Worm (Caenorhabditis elegans) whole organism, L1 larva: ENCODE measurements around the gene F57B1.6.

ENCODE experiments used
- C34B4.2 ChIP-seq: sonication (generic microtip); optimal IDR thresholded peaks from 2 replicates; lab custom pipeline; 2017; ENCODE audit warnings: mild to moderate bottlenecking, missing genetic modification characterization, missing compliant biosample characterization
- Y116A8C.19 ChIP-seq: sonication (generic microtip); optimal IDR thresholded peaks from 2 replicates; lab custom pipeline; 2016; ENCODE audit warnings: missing compliant biosample characterization, missing genetic modification characterization, borderline replicate concordance
- aha-1 ChIP-seq: fragments of 150-350 bp; optimal IDR thresholded peaks from 2 replicates; lab custom pipeline; 2014; ENCODE audit warnings: missing biosample characterization, missing genetic modification characterization
- alr-1 ChIP-seq: fragments of 200-800 bp; sonication (Bioruptor generic); optimal IDR thresholded peaks from 2 replicates; lab custom pipeline; 2018; ENCODE audit warnings: borderline replicate concordance, mild to moderate bottlenecking, missing genetic modification characterization, missing compliant biosample characterization
- aly-2 ChIP-seq: fragments of 150-350 bp; optimal IDR thresholded peaks from 2 replicates; lab custom pipeline; 2014; ENCODE audit warnings: missing biosample characterization, missing genetic modification characterization
- ceh-8 ChIP-seq: fragments of 200-800 bp; sonication (Bioruptor generic); optimal IDR thresholded peaks from 2 replicates; lab custom pipeline; 2018; ENCODE audit warnings: mild to moderate bottlenecking, missing genetic modification characterization, moderate library complexity, missing compliant biosample characterization
- ceh-82 ChIP-seq, 3 experiments: fragments of 150-350 bp in 1 of 3; sonication (generic microtip) in 2 of 3; optimal IDR thresholded peaks; 2 replicates each; lab custom pipeline; 2014 to 2017; ENCODE audit warnings: missing biosample characterization in 3 of 3, missing genetic modification characterization in 3 of 3
- ceh-88 ChIP-seq: fragments of 200-800 bp; sonication (Bioruptor generic); IDR thresholded peaks from 2 replicates; pipeline ENCODE4 v1.3.6; 2022; ENCODE audit warnings: missing genetic modification characterization, missing compliant biosample characterization
- ces-1 ChIP-seq: fragments of 150-350 bp; optimal IDR thresholded peaks from 2 replicates; lab custom pipeline; 2014; ENCODE audit warnings: missing biosample characterization, missing genetic modification reagents, missing genetic modification characterization
- dpl-1 ChIP-seq, 3 experiments: fragments of 150-350 bp in 2 of 3; sonication (generic microtip) in 1 of 3; optimal IDR thresholded peaks; 2 replicates each; lab custom pipeline; 2014 to 2017; ENCODE audit warnings: missing biosample characterization in 3 of 3, missing genetic modification characterization in 3 of 3, missing genetic modification reagents in 3 of 3
- efl-1 ChIP-seq, 4 experiments: fragments of 150-350 bp; optimal IDR thresholded peaks in 3 of 4; peaks in 1 of 4; 1 replicate in 1 of 4; 2 replicates in 3 of 4; lab custom pipeline; 2014; ENCODE audit warnings: missing biosample characterization in 2 of 4, missing genetic modification characterization in 2 of 4, missing genetic modification reagents in 2 of 4
- efl-3 ChIP-seq: fragments of 200-800 bp; sonication (Bioruptor generic); optimal IDR thresholded peaks from 2 replicates; lab custom pipeline; 2018; ENCODE audit warnings: mild to moderate bottlenecking, missing genetic modification characterization, missing compliant biosample characterization
- elt-2 ChIP-seq: sonication (generic microtip); optimal IDR thresholded peaks from 2 replicates; lab custom pipeline; 2016; ENCODE audit warnings: missing genetic modification characterization, mild to moderate bottlenecking, inconsistent platforms, missing compliant biosample characterization, missing genetic modification reagents
- ets-5 ChIP-seq: fragments of 200-800 bp; sonication (Bioruptor generic); IDR thresholded peaks from 2 replicates; pipeline ENCODE4 v1.3.6; 2022; ENCODE audit warnings: missing genetic modification characterization, missing compliant biosample characterization
- fkh-8 ChIP-seq: sonication (generic microtip); optimal IDR thresholded peaks from 2 replicates; lab custom pipeline; 2016; ENCODE audit warnings: mild to moderate bottlenecking, missing genetic modification characterization, missing compliant biosample characterization
- grh-1 ChIP-seq: fragments of 200-800 bp; sonication (Bioruptor generic); IDR thresholded peaks from 2 replicates; pipeline ENCODE4 v1.3.6; 2022; ENCODE audit warnings: missing genetic modification reagents, missing genetic modification characterization, missing compliant biosample characterization
- hlh-4 ChIP-seq: sonication (generic microtip); optimal IDR thresholded peaks from 2 replicates; lab custom pipeline; 2016; ENCODE audit warnings: mild to moderate bottlenecking, missing genetic modification characterization, missing compliant biosample characterization
- irx-1 ChIP-seq: sonication (generic microtip); optimal IDR thresholded peaks from 2 replicates; lab custom pipeline; 2016; ENCODE audit warnings: missing genetic modification characterization, missing compliant biosample characterization
- isw-1 ChIP-seq: fragments of 200-800 bp; sonication (Bioruptor generic); IDR thresholded peaks from 2 replicates; pipeline ENCODE4 v1.3.6; 2022; ENCODE audit warnings: missing genetic modification characterization, missing compliant biosample characterization
- jun-1 ChIP-seq: fragments of 150-350 bp; optimal IDR thresholded peaks from 2 replicates; lab custom pipeline; 2014; ENCODE audit warnings: missing biosample characterization, missing genetic modification reagents, missing genetic modification characterization
- lin-35 ChIP-seq, 2 experiments: fragments of 150-350 bp; optimal IDR thresholded peaks; 2 replicates each; lab custom pipeline; 2014; ENCODE audit warnings: missing biosample characterization in 2 of 2, missing genetic modification characterization in 2 of 2, missing genetic modification reagents in 2 of 2
- lsy-2 ChIP-seq, 2 experiments: fragments of 150-350 bp; optimal IDR thresholded peaks; 2 replicates each; lab custom pipeline; 2014; ENCODE audit warnings: missing biosample characterization in 2 of 2, missing genetic modification characterization in 2 of 2
- mep-1 ChIP-seq: fragments of 150-350 bp; optimal IDR thresholded peaks from 2 replicates; lab custom pipeline; 2014; ENCODE audit warnings: missing biosample characterization, missing genetic modification characterization
- nhr-12 ChIP-seq: sonication (generic microtip); optimal IDR thresholded peaks from 2 replicates; lab custom pipeline; 2017; ENCODE audit warnings: missing biosample characterization, missing genetic modification characterization
- nhr-19 ChIP-seq: fragments of 200-800 bp; sonication (Bioruptor generic); conservative IDR thresholded peaks from 2 replicates; pipeline ENCODE4 v1.3.6; 2022; ENCODE audit warnings: missing genetic modification characterization, missing compliant biosample characterization
- nhr-28 ChIP-seq: fragments of 150-350 bp; optimal IDR thresholded peaks from 2 replicates; lab custom pipeline; 2014; ENCODE audit warnings: missing biosample characterization, missing genetic modification characterization
- nhr-77 ChIP-seq: fragments of 150-350 bp; optimal IDR thresholded peaks from 2 replicates; lab custom pipeline; 2014; ENCODE audit warnings: missing biosample characterization, missing genetic modification characterization
- nhr-85 ChIP-seq: sonication (generic microtip); peaks from one replicate; lab custom pipeline; 2016; ENCODE audit warnings: missing genetic modification characterization, inconsistent platforms, missing compliant biosample characterization
- pqm-1 ChIP-seq: sonication (generic microtip); optimal IDR thresholded peaks from 3 replicates; lab custom pipeline; 2017; ENCODE audit warnings: missing biosample characterization, missing genetic modification characterization
- sup-37 ChIP-seq: fragments of 200-800 bp; sonication (Bioruptor generic); optimal IDR thresholded peaks from 2 replicates; lab custom pipeline; 2018; ENCODE audit warnings: mild to moderate bottlenecking, missing genetic modification characterization, missing compliant biosample characterization
- unc-30 ChIP-seq: sonication (generic microtip); optimal IDR thresholded peaks from 2 replicates; lab custom pipeline; 2017; ENCODE audit warnings: missing biosample characterization, missing genetic modification characterization
- zag-1 ChIP-seq: fragments of 150-350 bp; optimal IDR thresholded peaks from 2 replicates; lab custom pipeline; 2014; ENCODE audit warnings: missing biosample characterization, missing genetic modification characterization
- ztf-11 ChIP-seq, 2 experiments: sonication (generic microtip); optimal IDR thresholded peaks; 2 replicates each; lab custom pipeline; 2016 to 2017; ENCODE audit warnings: missing genetic modification characterization in 2 of 2, missing biosample characterization in 1 of 2, missing compliant biosample characterization in 1 of 2

Gene F57B1.6

DNA sequence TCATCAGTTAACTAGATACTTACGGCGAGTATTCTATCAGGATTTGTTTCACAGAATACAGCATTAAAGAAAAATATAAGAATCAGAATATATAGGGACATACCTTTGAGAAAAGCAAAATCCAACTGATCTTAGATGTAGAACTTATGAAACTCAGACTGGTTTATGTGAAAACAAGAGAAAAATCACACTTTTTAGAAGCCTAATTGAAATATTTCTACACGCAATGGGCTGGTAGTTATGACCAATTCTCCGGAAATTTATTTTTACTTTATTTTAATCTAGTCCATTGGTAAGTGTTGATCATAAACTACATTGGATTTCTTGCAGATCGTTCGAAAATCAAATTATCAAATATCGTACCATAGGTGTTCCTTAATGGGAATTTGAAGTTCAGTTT is 25.3 kb upstream of the F57B1.6 start, which contains the start of gene T09E8.4:
TSS of gene T09E8.4 (minus strand) at position 101 of the 400 bp plus-strand sequence.
- TF ChIP-seq hlh-4 (tag; lab: Kevin White, UChicago) (no peak), alr-1 (tag; lab: Kevin White, UChicago) (no peak), nhr-12 (tag; lab: Kevin White, UChicago) (no peak), aly-2 (tag; lab: Kevin White, UChicago) (no peak), lin-35 (GFP tag; optimal IDR thresholded peaks at IDR 0.05; lab: Kevin White, UChicago) (no peak), Y116A8C.19 (tag; lab: Kevin White, UChicago) (no peak), sup-37 (GFP tag; lab: Kevin White, UChicago) (no peak), fkh-8 (tag; lab: Kevin White, UChicago) (no peak), ceh-88 (GFP tag; lab: Robert Waterston, UW) (no peak), unc-30 (tag; lab: Kevin White, UChicago) (no peak)

ce11 chrV:13185384-13185783 is 24.1 kb upstream of the F57B1.6 start, which contains the start of gene sri-6:
TSS of gene sri-6 (plus strand) at chrV:13185684.
- TF ChIP-seq efl-1 (optimal IDR thresholded peaks at IDR 0.05; lab: Kevin White, UChicago) = no peak
- peak in 1 of 2 experiments; percentile 12 for TF ChIP-seq efl-1 (GFP tag; optimal IDR thresholded peaks at IDR 0.05 in 1 of 2; lab: Kevin White, UChicago)
- TF ChIP-seq zag-1 (tag; lab: Kevin White, UChicago) = no peak
- peak; percentile 65 for TF ChIP-seq hlh-4 (tag; lab: Kevin White, UChicago)

DNA sequence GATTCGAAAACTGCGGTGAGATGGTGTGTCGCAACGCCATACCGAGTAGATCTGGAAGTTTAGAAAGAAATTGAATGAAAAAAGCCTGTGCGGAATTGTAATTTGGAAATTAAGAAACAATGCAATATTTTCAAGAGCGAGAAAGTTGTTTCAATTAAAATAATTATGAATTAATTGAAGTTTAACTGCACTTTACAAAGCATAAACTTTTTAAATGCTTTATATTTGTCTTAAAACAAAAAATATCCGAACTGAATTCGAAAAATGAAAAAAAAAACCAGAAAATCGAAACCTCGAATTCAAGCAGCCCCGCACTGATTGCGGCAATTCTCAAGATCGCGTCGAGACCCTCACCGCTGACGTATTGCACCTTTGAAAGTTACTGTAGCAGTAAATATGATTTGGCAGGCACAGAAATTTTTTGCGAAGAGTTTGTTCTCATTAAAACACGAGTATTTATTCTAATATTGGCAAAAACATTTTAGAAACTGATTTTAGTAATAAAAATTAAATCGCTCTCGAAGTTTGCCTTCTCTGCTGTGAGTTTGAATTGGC is 15.9 kb upstream of the F57B1.6 start, which contains the start of gene sun-1:
TSS of gene sun-1 (minus strand) at position 51 of the 555 bp plus-strand sequence.
- TF ChIP-seq ceh-8 = no peak
- no peak for TF ChIP-seq irx-1 (tag; lab: Kevin White, UChicago)
- TF ChIP-seq ceh-82 (tag; optimal IDR thresholded peaks at IDR 0.05; lab: Kevin White, UChicago) = no peak

- no peak for TF ChIP-seq ces-1 (GFP tag; lab: Kevin White, UChicago)
- TF ChIP-seq efl-1 (optimal IDR thresholded peaks at IDR 0.05; lab: Kevin White, UChicago) = no peak
- peak in 1 of 2 experiments; percentile 56 for TF ChIP-seq efl-1 (GFP tag; optimal IDR thresholded peaks at IDR 0.05 in 1 of 2; lab: Kevin White, UChicago)
Measured at ce11 chrV:13195548-13195947, 13.9 kb upstream of the F57B1.6 start, which contains the start of gene F57B1.1. TSS of gene F57B1.1 (minus strand) at chrV:13195648.

DNA sequence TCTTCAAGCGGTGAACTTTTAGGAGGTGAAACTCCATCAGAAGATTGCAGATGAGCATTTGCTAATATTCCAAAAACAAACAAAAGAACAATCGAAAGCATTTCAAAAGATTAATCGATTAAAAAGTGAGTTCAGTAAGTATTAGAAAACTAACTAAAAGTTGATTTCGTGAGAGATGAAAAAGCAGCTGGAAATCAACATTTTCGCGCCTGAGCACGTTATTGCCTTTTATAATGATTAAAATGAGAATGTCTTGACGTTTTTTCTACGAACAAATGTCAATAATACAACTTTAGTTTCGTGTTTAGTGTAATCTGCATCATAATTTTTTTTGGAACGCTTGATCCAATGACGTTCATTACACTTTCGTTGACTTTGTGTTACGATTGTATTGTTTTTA is 11.6 kb upstream of the F57B1.6 start, which contains the start of gene F57B1.9:
TSS of gene F57B1.9 (minus strand) at position 101 of the 400 bp plus-strand sequence.
- TF ChIP-seq nhr-19 (no peak), mep-1 (tag; lab: Kevin White, UChicago) (no peak), nhr-85 (tag; lab: Kevin White, UChicago) (no peak), ztf-11 (tag; optimal IDR thresholded peaks at IDR 0.05; lab: Kevin White, UChicago) (no peak), isw-1 (GFP tag; lab: Robert Waterston, UW) (no peak), ces-1 (GFP tag; lab: Kevin White, UChicago) (no peak), lsy-2 (tag; optimal IDR thresholded peaks at IDR 0.05; lab: Kevin White, UChicago) (no peak), jun-1 (tag; lab: Kevin White, UChicago) (no peak), ets-5 (GFP tag; lab: Robert Waterston, UW) (no peak), nhr-12 (tag; lab: Kevin White, UChicago) (no peak), dpl-1 (GFP tag; optimal IDR thresholded peaks at IDR 0.05; lab: Kevin White, UChicago) (no peak), nhr-28 (tag; lab: Kevin White, UChicago) (no peak), pqm-1 (tag; lab: Kevin White, UChicago) (no peak), efl-1 (optimal IDR thresholded peaks at IDR 0.05; lab: Kevin White, UChicago) (no peak), efl-1 (GFP tag; optimal IDR thresholded peaks at IDR 0.05 in 1 of 2; lab: Kevin White, UChicago) (no peak), efl-3 (GFP tag; lab: Kevin White, UChicago) (no peak), elt-2 (no peak), C34B4.2 (tag; lab: Kevin White, UChicago) (no peak), nhr-77 (no peak), aha-1 (no peak), grh-1 (no peak)
